Worm (Caenorhabditis elegans) whole organism, midembryonic: ENCODE measurements around the gene flor-1.

ENCODE experiments used
- T22C8.4 ChIP-seq: fragments of 200-800 bp; sonication (Bioruptor generic); IDR thresholded peaks from 2 replicates; pipeline ENCODE4 v1.3.6; 2022; ENCODE audit warnings: missing genetic modification characterization, missing compliant biosample characterization
- cog-1 ChIP-seq: sonication (generic microtip); optimal IDR thresholded peaks from 2 replicates; lab custom pipeline; 2016; ENCODE audit warnings: missing genetic modification characterization, missing compliant biosample characterization
- flt-1 ChIP-seq: fragments of 200-800 bp; sonication (Bioruptor generic); IDR thresholded peaks from 2 replicates; pipeline ENCODE4 v1.3.6; 2022; ENCODE audit warnings: missing genetic modification characterization, missing compliant biosample characterization
- klf-2 ChIP-seq: fragments of 200-800 bp; sonication (Bioruptor generic); conservative IDR thresholded peaks from 2 replicates; pipeline ENCODE4 v1.3.6; 2022; ENCODE audit warnings: missing genetic modification reagents, missing genetic modification characterization, missing compliant biosample characterization
- tab-1 ChIP-seq: fragments of 200-800 bp; sonication (Bioruptor generic); IDR thresholded peaks from 2 replicates; pipeline ENCODE4 v1.3.6; 2022; ENCODE audit warnings: missing genetic modification characterization, missing compliant biosample characterization
- ztf-29 ChIP-seq: fragments of 200-800 bp; sonication (Bioruptor generic); IDR thresholded peaks from 2 replicates; pipeline ENCODE4 v1.3.6; 2022; ENCODE audit warnings: missing genetic modification reagents, missing genetic modification characterization, missing compliant biosample characterization

- TF ChIP-seq cog-1 (tag; lab: Kevin White, UChicago) (no peak), klf-2 (GFP tag; lab: Robert Waterston, UW) (no peak), ztf-29 (GFP tag; lab: Robert Waterston, UW) (no peak), tab-1 (GFP tag; lab: Robert Waterston, UW) (no peak), T22C8.4 (no peak), flt-1 (GFP tag; lab: Robert Waterston, UW) (no peak)
Observed at ce11 chrV:15099447-15099846, 20.0 kb downstream of the flor-1 start, which contains the start of gene C01G10.1.
